Worm (Caenorhabditis elegans) whole organism, young adult: ENCODE data around the gene dhs-21.
A peak's percentile ranks its signal among the peaks of the same experiment; 100 is the strongest.

Source experiments
- B0261.1 ChIP-seq: sonication (generic microtip); optimal IDR thresholded peaks from 2 replicates; lab custom pipeline; 2016; ENCODE audit warnings: mild to moderate bottlenecking, missing genetic modification characterization, moderate library complexity, missing compliant biosample characterization
- B0336.3 ChIP-seq: fragments of 200-800 bp; sonication (Bioruptor generic); IDR thresholded peaks from 2 replicates; pipeline ENCODE4 v1.3.6; 2022; ENCODE audit warnings: missing genetic modification characterization, missing compliant biosample characterization
- F22D6.2 ChIP-seq: sonication (generic microtip); optimal IDR thresholded peaks from 2 replicates; lab custom pipeline; 2016; ENCODE audit warnings: mild to moderate bottlenecking, missing genetic modification characterization, missing compliant biosample characterization
- F23B12.7 ChIP-seq: sonication (generic microtip); optimal IDR thresholded peaks from 2 replicates; lab custom pipeline; 2017; ENCODE audit warnings: missing genetic modification characterization, mild to moderate bottlenecking, missing compliant biosample characterization, antibody characterized with exemption, moderate library complexity; ENCODE audit not compliant: insufficient read depth
- F37B4.10 ChIP-seq: fragments of 200-800 bp; sonication (Bioruptor generic); IDR thresholded peaks from 2 replicates; pipeline ENCODE4 v1.3.6; 2022; ENCODE audit warnings: missing genetic modification characterization, missing compliant biosample characterization
- F52B5.7 ChIP-seq: sonication (generic microtip); optimal IDR thresholded peaks from 2 replicates; lab custom pipeline; 2016; ENCODE audit warnings: mild to moderate bottlenecking, missing genetic modification characterization, missing compliant biosample characterization
- F57A8.1 ChIP-seq: fragments of 200-800 bp; sonication (Bioruptor generic); optimal IDR thresholded peaks from 2 replicates; lab custom pipeline; 2018; ENCODE audit warnings: mild to moderate bottlenecking, missing genetic modification characterization, moderate library complexity, missing compliant biosample characterization
- K12H6.12 ChIP-seq: fragments of 200-800 bp; sonication (Bioruptor generic); optimal IDR thresholded peaks from 2 replicates; lab custom pipeline; 2018; ENCODE audit warnings: mild to moderate bottlenecking, missing genetic modification characterization, missing compliant biosample characterization
- T26A5.8 ChIP-seq: sonication (generic microtip); optimal IDR thresholded peaks from 2 replicates; lab custom pipeline; 2016; ENCODE audit warnings: missing genetic modification characterization, missing compliant biosample characterization
- Y53F4B.3 ChIP-seq: fragments of 200-800 bp; sonication (Bioruptor generic); IDR thresholded peaks from 2 replicates; pipeline ENCODE4 v1.3.6; 2022; ENCODE audit warnings: missing genetic modification reagents, missing genetic modification characterization, missing compliant biosample characterization
- Y67H2A.10 ChIP-seq: fragments of 200-800 bp; sonication (Bioruptor generic); conservative IDR thresholded peaks from 2 replicates; pipeline ENCODE4 v1.3.6; 2022; ENCODE audit warnings: missing genetic modification reagents, missing genetic modification characterization, missing compliant biosample characterization
- akir-1 ChIP-seq: fragments of 200-800 bp; sonication (Bioruptor generic); optimal IDR thresholded peaks from 2 replicates; lab custom pipeline; 2018; ENCODE audit warnings: mild to moderate bottlenecking, missing genetic modification characterization, moderate library complexity, missing compliant biosample characterization
- aptf-2 ChIP-seq: fragments of 200-800 bp; sonication (Bioruptor generic); conservative IDR thresholded peaks from 2 replicates; pipeline ENCODE4 v1.3.6; 2022; ENCODE audit warnings: missing genetic modification reagents, missing genetic modification characterization, missing compliant biosample characterization
- attf-3 ChIP-seq: fragments of 200-800 bp; sonication (Bioruptor generic); conservative IDR thresholded peaks from 2 replicates; pipeline ENCODE4 v1.3.6; 2022; ENCODE audit warnings: missing genetic modification reagents, missing genetic modification characterization, missing compliant biosample characterization
- attf-5 ChIP-seq: fragments of 200-800 bp; sonication (Bioruptor generic); optimal IDR thresholded peaks from 2 replicates; lab custom pipeline; 2018; ENCODE audit warnings: mild to moderate bottlenecking, missing genetic modification characterization, missing compliant biosample characterization
- cebp-1 ChIP-seq, 2 experiments: fragments of 200-800 bp in 1 of 2; sonication (Bioruptor generic) in 1 of 2; sonication (generic microtip) in 1 of 2; IDR thresholded peaks in 1 of 2; optimal IDR thresholded peaks in 1 of 2; 2 replicates each; pipeline versions ENCODE4 v1.3.6 to Lab custom; 2017 to 2022; ENCODE audit warnings: missing compliant biosample characterization in 2 of 2, missing genetic modification characterization in 2 of 2, mild to moderate bottlenecking in 1 of 2, missing genetic modification reagents in 1 of 2, moderate library complexity in 1 of 2
- ceh-100 ChIP-seq: fragments of 200-800 bp; sonication (Bioruptor generic); IDR thresholded peaks from 2 replicates; pipeline ENCODE4 v1.3.6; 2022; ENCODE audit warnings: missing genetic modification reagents, missing genetic modification characterization, missing compliant biosample characterization
- ceh-40 ChIP-seq: fragments of 200-800 bp; sonication (Bioruptor generic); IDR thresholded peaks from 2 replicates; pipeline ENCODE4 v1.3.6; 2022; ENCODE audit warnings: missing genetic modification characterization, missing compliant biosample characterization
- ceh-58 ChIP-seq: fragments of 200-800 bp; sonication (Bioruptor generic); IDR thresholded peaks from 2 replicates; pipeline ENCODE4 v1.3.6; 2022; ENCODE audit warnings: missing genetic modification characterization, missing compliant biosample characterization
- dox-1 ChIP-seq: fragments of 200-800 bp; sonication (Bioruptor generic); IDR thresholded peaks from 2 replicates; pipeline ENCODE4 v1.3.6; 2022; ENCODE audit warnings: missing genetic modification reagents, missing genetic modification characterization, missing compliant biosample characterization
- efl-1 ChIP-seq: fragments of 150-350 bp; optimal IDR thresholded peaks from 2 replicates; lab custom pipeline; 2014; ENCODE audit warnings: missing biosample characterization, missing genetic modification reagents, missing genetic modification characterization
- egrh-3 ChIP-seq: fragments of 200-800 bp; sonication (Bioruptor generic); IDR thresholded peaks from 2 replicates; pipeline ENCODE4 v1.3.6; 2022; ENCODE audit warnings: missing genetic modification reagents, missing genetic modification characterization, missing compliant biosample characterization
- ekl-4 ChIP-seq: fragments of 200-800 bp; sonication (Bioruptor generic); IDR thresholded peaks from 2 replicates; pipeline ENCODE4 v1.3.6; 2022; ENCODE audit warnings: missing genetic modification reagents, missing genetic modification characterization, missing compliant biosample characterization
- gei-17 ChIP-seq: fragments of 200-800 bp; sonication (Bioruptor generic); optimal IDR thresholded peaks from 2 replicates; lab custom pipeline; 2018; ENCODE audit warnings: mild to moderate bottlenecking, missing genetic modification characterization, missing compliant biosample characterization
- hlh-26 ChIP-seq: fragments of 200-800 bp; sonication (Bioruptor generic); conservative IDR thresholded peaks from 2 replicates; pipeline ENCODE4 v1.3.6; 2022; ENCODE audit warnings: missing genetic modification reagents, missing genetic modification characterization, missing compliant biosample characterization
- hmg-1.2 ChIP-seq: fragments of 200-800 bp; sonication (Bioruptor generic); IDR thresholded peaks from 2 replicates; pipeline ENCODE4 v1.3.6; 2022; ENCODE audit warnings: missing genetic modification reagents, missing genetic modification characterization, missing compliant biosample characterization
- hmg-20 ChIP-seq: fragments of 200-800 bp; sonication (Bioruptor generic); IDR thresholded peaks from 2 replicates; pipeline ENCODE4 v1.3.6; 2022; ENCODE audit warnings: missing genetic modification reagents, missing genetic modification characterization, missing compliant biosample characterization
- hrde-1 ChIP-seq: sonication (generic microtip); optimal IDR thresholded peaks from 2 replicates; lab custom pipeline; 2016; ENCODE audit warnings: missing genetic modification characterization, mild to moderate bottlenecking, missing compliant biosample characterization, moderate library complexity, missing genotype, missing genetic modification reagents, borderline replicate concordance
- let-526 ChIP-seq: fragments of 200-800 bp; sonication (Bioruptor generic); IDR thresholded peaks from 2 replicates; pipeline ENCODE4 v1.3.6; 2022; ENCODE audit warnings: missing genetic modification reagents, missing genetic modification characterization, missing compliant biosample characterization
- let-607 ChIP-seq, 2 experiments: fragments of 200-800 bp in 1 of 2; sonication (Bioruptor generic) in 1 of 2; sonication (generic microtip) in 1 of 2; optimal IDR thresholded peaks; 2 replicates each; lab custom pipeline; 2016 to 2018; ENCODE audit warnings: mild to moderate bottlenecking in 2 of 2, missing compliant biosample characterization in 2 of 2, missing genetic modification characterization in 2 of 2, moderate library complexity in 2 of 2, missing genotype in 1 of 2
- lin-35 ChIP-seq, 3 experiments: fragments of 150-350 bp in 2 of 3; sonication (generic microtip) in 1 of 3; optimal IDR thresholded peaks; 2 replicates each; lab custom pipeline; 2014 to 2018; ENCODE audit warnings: missing biosample characterization in 3 of 3, missing genetic modification characterization in 3 of 3, missing genetic modification reagents in 3 of 3
- lin-54 ChIP-seq: fragments of 200-800 bp; sonication (Bioruptor generic); optimal IDR thresholded peaks from 2 replicates; lab custom pipeline; 2018; ENCODE audit warnings: mild to moderate bottlenecking, missing genetic modification characterization, missing compliant biosample characterization
- lsl-1 ChIP-seq: fragments of 200-800 bp; sonication (Bioruptor generic); optimal IDR thresholded peaks from 2 replicates; lab custom pipeline; 2018; ENCODE audit warnings: mild to moderate bottlenecking, missing genetic modification characterization, moderate library complexity, missing compliant biosample characterization
- madf-3 ChIP-seq: fragments of 200-800 bp; sonication (Bioruptor generic); IDR thresholded peaks from 2 replicates; pipeline ENCODE4 v1.3.6; 2022; ENCODE audit warnings: missing genetic modification reagents, missing genetic modification characterization, missing compliant biosample characterization
- mel-28 ChIP-seq: sonication (generic microtip); optimal IDR thresholded peaks from 2 replicates; lab custom pipeline; 2016; ENCODE audit warnings: borderline replicate concordance, mild to moderate bottlenecking, missing genetic modification characterization, missing compliant biosample characterization
- mes-4 ChIP-seq: sonication (generic microtip); optimal IDR thresholded peaks from 2 replicates; lab custom pipeline; 2016; ENCODE audit warnings: missing genotype, missing genetic modification characterization, missing compliant biosample characterization
- nfya-2 ChIP-seq: fragments of 200-800 bp; sonication (Bioruptor generic); IDR thresholded peaks from 2 replicates; pipeline ENCODE4 v1.3.6; 2022; ENCODE audit warnings: missing genetic modification reagents, missing genetic modification characterization, missing compliant biosample characterization
- nfyb-1 ChIP-seq: fragments of 200-800 bp; sonication (Bioruptor generic); IDR thresholded peaks from 2 replicates; pipeline ENCODE4 v1.3.6; 2022; ENCODE audit warnings: missing genetic modification reagents, missing genetic modification characterization, missing compliant biosample characterization
- pbrm-1 ChIP-seq: fragments of 200-800 bp; sonication (Bioruptor generic); IDR thresholded peaks from 2 replicates; pipeline ENCODE4 v1.3.6; 2022; ENCODE audit warnings: missing genetic modification reagents, missing genetic modification characterization, missing compliant biosample characterization
- rcor-1 ChIP-seq: fragments of 200-800 bp; sonication (Bioruptor generic); IDR thresholded peaks from 2 replicates; pipeline ENCODE4 v1.3.6; 2022; ENCODE audit warnings: missing genetic modification reagents, missing genetic modification characterization, missing compliant biosample characterization
- rpc-1 ChIP-seq, 2 experiments: fragments of 150-350 bp in 1 of 2; sonication (generic microtip) in 1 of 2; optimal IDR thresholded peaks; 2 replicates each; lab custom pipeline; 2014 to 2018; ENCODE audit warnings: missing biosample characterization in 1 of 2, missing genetic modification characterization in 1 of 2, missing genetic modification reagents in 1 of 2, missing genotype in 1 of 2
- sdz-38 ChIP-seq: sonication (generic microtip); optimal IDR thresholded peaks from 2 replicates; lab custom pipeline; 2016; ENCODE audit warnings: missing genotype, missing genetic modification characterization, missing compliant biosample characterization
- somi-1 ChIP-seq: fragments of 200-800 bp; sonication (Bioruptor generic); optimal IDR thresholded peaks from 2 replicates; lab custom pipeline; 2018; ENCODE audit warnings: mild to moderate bottlenecking, missing genetic modification characterization, missing compliant biosample characterization
- tlf-1 ChIP-seq: fragments of 200-800 bp; sonication (Bioruptor generic); optimal IDR thresholded peaks from 2 replicates; lab custom pipeline; 2018; ENCODE audit warnings: mild to moderate bottlenecking, missing genetic modification characterization, missing compliant biosample characterization
- unc-62 ChIP-seq: fragments of 150-350 bp; optimal IDR thresholded peaks from 2 replicates; lab custom pipeline; 2014; ENCODE audit warnings: missing biosample characterization, missing genetic modification reagents, missing genetic modification characterization
- zim-3 ChIP-seq: sonication (generic microtip); optimal IDR thresholded peaks from 2 replicates; lab custom pipeline; 2017; ENCODE audit warnings: mild to moderate bottlenecking, missing genetic modification characterization, moderate library complexity, missing compliant biosample characterization

Gene dhs-21

ce11 chrV:12728062-12728665 is 5.3 kb downstream of the dhs-21 start, which contains the start of the genes rpl-28 and mrpl-49 (continued):
- TF ChIP-seq Y53F4B.3 (GFP tag; lab: Robert Waterston, UW) (no peak), F52B5.7 (tag; lab: Kevin White, UChicago) (no peak), aptf-2 (GFP tag; lab: Robert Waterston, UW) (no peak), F57A8.1 (GFP tag; lab: Kevin White, UChicago) (no peak), mes-4 (tag; lab: Kevin White, UChicago) (no peak), K12H6.12 (tag; lab: Kevin White, UChicago) (peak; percentile 5), sdz-38 (tag; lab: Kevin White, UChicago) (no peak), rcor-1 (GFP tag; lab: Robert Waterston, UW) (no peak), nfyb-1 (GFP tag; lab: Robert Waterston, UW) (no peak), pbrm-1 (GFP tag; lab: Robert Waterston, UW) (no peak), hrde-1 (tag; lab: Kevin White, UChicago) (no peak), egrh-3 (GFP tag; lab: Robert Waterston, UW) (no peak), ceh-40 (GFP tag; lab: Robert Waterston, UW) (no peak), hlh-26 (no peak), madf-3 (GFP tag; lab: Robert Waterston, UW) (no peak), ceh-100 (GFP tag; lab: Robert Waterston, UW) (no peak), unc-62 (GFP tag; lab: Kevin White, UChicago) (no peak), F23B12.7 (tag; lab: Kevin White, UChicago) (peak; percentile 91), lin-54 (GFP tag; lab: Kevin White, UChicago) (peak; percentile 71), attf-5 (GFP tag; lab: Kevin White, UChicago) (peak; percentile 95), F37B4.10 (GFP tag; lab: Robert Waterston, UW) (no peak), B0261.1 (tag; lab: Kevin White, UChicago) (no peak), hmg-1.2 (GFP tag; lab: Robert Waterston, UW) (peak; percentile 52), rpc-1 (optimal IDR thresholded peaks at IDR 0.05; lab: Kevin White, UChicago) (no peak), rpc-1 (tag; optimal IDR thresholded peaks at IDR 0.05; lab: Kevin White, UChicago) (no peak), B0336.3 (no peak), gei-17 (GFP tag; lab: Kevin White, UChicago) (no peak), T26A5.8 (no peak), nfya-2 (GFP tag; lab: Robert Waterston, UW) (no peak), dox-1 (GFP tag; lab: Robert Waterston, UW) (peak; percentile 64), F22D6.2 (tag; lab: Kevin White, UChicago) (no peak), attf-3 (peak; percentile 99), lin-35 (GFP tag; optimal IDR thresholded peaks at IDR 0.05; lab: Kevin White, UChicago) (peak in 1 of 3 experiments; percentile 76), tlf-1 (GFP tag; lab: Kevin White, UChicago) (no peak), mel-28 (tag; lab: Kevin White, UChicago) (no peak), zim-3 (tag; lab: Kevin White, UChicago) (no peak), lsl-1 (GFP tag; lab: Kevin White, UChicago) (peak; percentile 56), Y67H2A.10 (GFP tag; lab: Robert Waterston, UW) (no peak)

ce11 chrV:12727104-12727637 is 6.3 kb downstream of the dhs-21 start, which contains the start of gene R11D1.13:
Gene R11D1.13, plus strand, starts transcription at chrV:12727154.
- TF ChIP-seq B0336.3 (peak; percentile 51), let-526 (GFP tag; lab: Robert Waterston, UW) (no peak), lin-54 (GFP tag; lab: Kevin White, UChicago) (peak; percentile 9), somi-1 (no peak), cebp-1 (GFP tag; IDR thresholded peaks at IDR 0.05; lab: Robert Waterston, UW) (no peak), cebp-1 (tag; optimal IDR thresholded peaks at IDR 0.05; lab: Kevin White, UChicago) (no peak), attf-3 (no peak), mes-4 (tag; lab: Kevin White, UChicago) (no peak), hmg-20 (GFP tag; lab: Robert Waterston, UW) (no peak), ekl-4 (GFP tag; lab: Robert Waterston, UW) (0 out of 2 replicates have a peak, but pooled peaks have one; percentile 34), ceh-58 (GFP tag; lab: Robert Waterston, UW) (no peak), ceh-40 (GFP tag; lab: Robert Waterston, UW) (no peak), akir-1 (no peak), let-607 (tag; optimal IDR thresholded peaks at IDR 0.05; lab: Kevin White, UChicago) (no peak), efl-1 (GFP tag; lab: Kevin White, UChicago) (no peak)
